Fruit fly (Drosophila melanogaster) whole organism, prepupa: ENCODE results near the gene CG5151.

ENCODE experiments used
- Blimp-1 ChIP-seq: fragments of 200-800 bp; sonication (Bioruptor generic); optimal IDR thresholded peaks from 3 replicates; lab custom pipeline; 2017; ENCODE audit warnings: missing biosample characterization, missing genetic modification characterization, mild to moderate bottlenecking, moderate library complexity, missing genetic modification reagents
- CG10631 ChIP-seq: fragments of 200-800 bp; sonication (Bioruptor generic); optimal IDR thresholded peaks from 2 replicates; lab custom pipeline; 2016; ENCODE audit warnings: missing biosample characterization, missing genetic modification characterization
- CG10669 ChIP-seq: fragments of 200-800 bp; sonication (Bioruptor generic); optimal IDR thresholded peaks from 3 replicates; lab custom pipeline; 2018; ENCODE audit warnings: missing biosample characterization, mild to moderate bottlenecking, missing genetic modification characterization, moderate library complexity
- CG11294 ChIP-seq: fragments of 200-800 bp; sonication (Bioruptor generic); IDR thresholded peaks from 2 replicates; pipeline ENCODE4 v1.3.6; 2022; ENCODE audit warnings: missing biosample characterization, missing genetic modification characterization
- CG11762 ChIP-seq: fragments of 200-800 bp; sonication (Bioruptor generic); optimal IDR thresholded peaks from 3 replicates; lab custom pipeline; 2016; ENCODE audit warnings: missing biosample characterization, missing genetic modification characterization; ENCODE audit not compliant: insufficient read depth
- CG11902 ChIP-seq: fragments of 200-800 bp; sonication (Bioruptor generic); optimal IDR thresholded peaks from 3 replicates; lab custom pipeline; 2016; ENCODE audit warnings: missing biosample characterization, missing genetic modification characterization
- CG15336 ChIP-seq: fragments of 200-800 bp; sonication (Bioruptor generic); IDR thresholded peaks from 2 replicates; pipeline ENCODE4 v1.3.6; 2022; ENCODE audit warnings: missing biosample characterization, missing genetic modification characterization
- CG16779 ChIP-seq: fragments of 200-800 bp; sonication (Bioruptor generic); optimal IDR thresholded peaks from 3 replicates; lab custom pipeline; 2017; ENCODE audit warnings: missing biosample characterization, mild to moderate bottlenecking, missing genetic modification characterization
- CG3032 ChIP-seq: fragments of 200-800 bp; optimal IDR thresholded peaks from 2 replicates; lab custom pipeline; 2019; ENCODE audit warnings: missing biosample characterization, mild to moderate bottlenecking, missing genetic modification characterization, moderate library complexity
- CG32006 ChIP-seq: fragments of 200-800 bp; sonication (Bioruptor generic); optimal IDR thresholded peaks from 3 replicates; lab custom pipeline; 2017; ENCODE audit warnings: missing biosample characterization, mild to moderate bottlenecking, missing genetic modification characterization
- CG34406 ChIP-seq: fragments of 200-800 bp; sonication (Bioruptor generic); optimal IDR thresholded peaks from 3 replicates; lab custom pipeline; 2016; ENCODE audit warnings: missing biosample characterization, missing genetic modification characterization
- CG3919 ChIP-seq: fragments of 200-800 bp; sonication (Bioruptor generic); optimal IDR thresholded peaks from 3 replicates; lab custom pipeline; 2016; ENCODE audit warnings: missing biosample characterization, missing genetic modification characterization
- CG4318 ChIP-seq: fragments of 200-800 bp; sonication (Bioruptor generic); optimal IDR thresholded peaks from 3 replicates; lab custom pipeline; 2017; ENCODE audit warnings: missing biosample characterization, mild to moderate bottlenecking, missing genetic modification characterization
- CG6276 ChIP-seq: fragments of 200-800 bp; sonication (Bioruptor generic); optimal IDR thresholded peaks from 2 replicates; lab custom pipeline; 2017; ENCODE audit warnings: missing biosample characterization, mild to moderate bottlenecking, missing genetic modification characterization
- CG6808 ChIP-seq: fragments of 200-800 bp; sonication (Bioruptor generic); optimal IDR thresholded peaks from 3 replicates; lab custom pipeline; 2017; ENCODE audit warnings: missing biosample characterization, missing genetic modification characterization, mild to moderate bottlenecking, moderate library complexity, missing genetic modification reagents
- CG7368 ChIP-seq: fragments of 200-800 bp; sonication (Bioruptor generic); optimal IDR thresholded peaks from 3 replicates; lab custom pipeline; 2016; ENCODE audit warnings: missing biosample characterization, missing genetic modification characterization
- CG8119 ChIP-seq: fragments of 200-800 bp; sonication (Bioruptor generic); IDR thresholded peaks from 3 replicates; pipeline ENCODE4 v1.3.6; 2022; ENCODE audit warnings: missing biosample characterization, missing genetic modification characterization
- CG8319 ChIP-seq: fragments of 200-800 bp; sonication (Bioruptor generic); optimal IDR thresholded peaks from 3 replicates; lab custom pipeline; 2016; ENCODE audit warnings: missing biosample characterization, missing genetic modification characterization
- CG8632 ChIP-seq: fragments of 200-800 bp; sonication (Bioruptor generic); optimal IDR thresholded peaks from 3 replicates; lab custom pipeline; 2016; ENCODE audit warnings: missing biosample characterization, missing genetic modification characterization
- CG9139 ChIP-seq: fragments of 200-800 bp; sonication (Bioruptor generic); optimal IDR thresholded peaks from 3 replicates; lab custom pipeline; 2017; ENCODE audit warnings: missing biosample characterization, mild to moderate bottlenecking, missing genetic modification characterization
- Eip75B ChIP-seq: fragments of 200-800 bp; sonication (Bioruptor generic); optimal IDR thresholded peaks from 3 replicates; lab custom pipeline; 2016; ENCODE audit warnings: missing biosample characterization, missing genetic modification characterization
- Eip78C ChIP-seq: fragments of 200-800 bp; sonication (Bioruptor generic); peaks from one replicate; lab custom pipeline; 2016; ENCODE audit warnings: missing biosample characterization, missing genetic modification characterization
- Eip93F ChIP-seq: fragments of 200-800 bp; sonication (Bioruptor generic); optimal IDR thresholded peaks from 2 replicates; lab custom pipeline; 2016; ENCODE audit warnings: missing biosample characterization, mild to moderate bottlenecking, missing genetic modification characterization
- Ets21C ChIP-seq: fragments of 200-800 bp; sonication (Bioruptor generic); optimal IDR thresholded peaks from 3 replicates; lab custom pipeline; 2016; ENCODE audit warnings: missing biosample characterization, missing genetic modification characterization
- Ets96B ChIP-seq: fragments of 200-800 bp; optimal IDR thresholded peaks from 2 replicates; lab custom pipeline; 2019; ENCODE audit warnings: missing biosample characterization, mild to moderate bottlenecking, missing genetic modification characterization, moderate library complexity
- Gug ChIP-seq: fragments of 200-800 bp; sonication (Bioruptor generic); IDR thresholded peaks from 2 replicates; pipeline ENCODE4 v1.3.6; 2022; ENCODE audit warnings: missing biosample characterization, missing genetic modification characterization
- Hr38 ChIP-seq: sonication (Bioruptor generic); optimal IDR thresholded peaks from 2 replicates; lab custom pipeline; 2016; ENCODE audit warnings: missing biosample characterization, missing genetic modification characterization
- Hr4 ChIP-seq: fragments of 200-800 bp; sonication (Bioruptor generic); optimal IDR thresholded peaks from 3 replicates; lab custom pipeline; 2016; ENCODE audit warnings: missing biosample characterization, missing genetic modification characterization
- Lpt ChIP-seq: fragments of 200-800 bp; sonication (Bioruptor generic); optimal IDR thresholded peaks from 3 replicates; lab custom pipeline; 2016; ENCODE audit warnings: missing biosample characterization, missing genetic modification characterization
- Met ChIP-seq: fragments of 200-800 bp; sonication (Bioruptor generic); optimal IDR thresholded peaks from 3 replicates; lab custom pipeline; 2016; ENCODE audit warnings: missing biosample characterization, missing genetic modification characterization
- Smox ChIP-seq: fragments of 200-800 bp; sonication (Bioruptor generic); optimal IDR thresholded peaks from 3 replicates; lab custom pipeline; 2016; ENCODE audit warnings: missing biosample characterization, missing genetic modification characterization
- Sox14 ChIP-seq: fragments of 200-800 bp; sonication (Bioruptor generic); optimal IDR thresholded peaks from 3 replicates; lab custom pipeline; 2016; ENCODE audit warnings: missing biosample characterization, missing genetic modification characterization
- Sox15 ChIP-seq: fragments of 200-800 bp; sonication (Bioruptor generic); optimal IDR thresholded peaks from 3 replicates; lab custom pipeline; 2016; ENCODE audit warnings: missing biosample characterization, missing genetic modification characterization
- acj6 ChIP-seq: fragments of 200-800 bp; sonication (Bioruptor generic); optimal IDR thresholded peaks from 3 replicates; lab custom pipeline; 2016; ENCODE audit warnings: missing biosample characterization, missing genetic modification characterization
- dac ChIP-seq: fragments of 200-800 bp; sonication (Bioruptor generic); optimal IDR thresholded peaks from 2 replicates; lab custom pipeline; 2017; ENCODE audit warnings: missing biosample characterization, mild to moderate bottlenecking, missing genetic modification characterization
- dsx ChIP-seq: fragments of 200-800 bp; optimal IDR thresholded peaks from 3 replicates; lab custom pipeline; 2019; ENCODE audit warnings: missing biosample characterization, mild to moderate bottlenecking, missing genetic modification characterization, moderate library complexity; ENCODE audit not compliant: poor library complexity, severe bottlenecking
- eg ChIP-seq: fragments of 200-800 bp; sonication (Bioruptor generic); IDR thresholded peaks from 3 replicates; pipeline ENCODE4 v1.3.6; 2022; ENCODE audit warnings: missing biosample characterization, missing genetic modification characterization
- esn ChIP-seq: fragments of 200-800 bp; sonication (Bioruptor generic); optimal IDR thresholded peaks from 2 replicates; lab custom pipeline; 2016; ENCODE audit warnings: missing biosample characterization, mild to moderate bottlenecking, missing genetic modification characterization, moderate library complexity
- fd59A ChIP-seq: fragments of 200-800 bp; sonication (Bioruptor generic); optimal IDR thresholded peaks from 2 replicates; lab custom pipeline; 2017; ENCODE audit warnings: missing biosample characterization, mild to moderate bottlenecking, missing genetic modification characterization, missing genetic modification reagents
- fkh ChIP-seq: fragments of 200-800 bp; sonication (Bioruptor generic); optimal IDR thresholded peaks from 3 replicates; lab custom pipeline; 2017; ENCODE audit warnings: missing biosample characterization, mild to moderate bottlenecking, missing genetic modification characterization, moderate library complexity
- lz ChIP-seq: fragments of 200-800 bp; sonication (Bioruptor generic); optimal IDR thresholded peaks from 3 replicates; lab custom pipeline; 2016; ENCODE audit warnings: missing biosample characterization, missing genetic modification characterization
- net ChIP-seq: fragments of 200-800 bp; sonication (Bioruptor generic); optimal IDR thresholded peaks from 3 replicates; lab custom pipeline; 2016; ENCODE audit warnings: missing biosample characterization, missing genetic modification characterization
- pdm3 ChIP-seq: fragments of 200-800 bp; sonication (Bioruptor generic); optimal IDR thresholded peaks from 3 replicates; lab custom pipeline; 2016; ENCODE audit warnings: missing biosample characterization, missing genetic modification characterization
- spab ChIP-seq: fragments of 200-800 bp; sonication (Bioruptor generic); optimal IDR thresholded peaks from 2 replicates; lab custom pipeline; 2017; ENCODE audit warnings: missing biosample characterization, mild to moderate bottlenecking, missing genetic modification characterization, missing genetic modification reagents
- ss ChIP-seq, 2 experiments: fragments of 200-800 bp; sonication (Bioruptor generic); optimal IDR thresholded peaks; 2 replicates in 1 of 2; 3 replicates in 1 of 2; lab custom pipeline; 2017 to 2018; ENCODE audit warnings: mild to moderate bottlenecking in 2 of 2, missing biosample characterization in 2 of 2, missing genetic modification characterization in 2 of 2, moderate library complexity in 1 of 2
- svp ChIP-seq: fragments of 200-800 bp; sonication (Bioruptor generic); peaks from one replicate; lab custom pipeline; 2016; ENCODE audit warnings: missing biosample characterization, missing genetic modification characterization
- topi ChIP-seq: fragments of 200-800 bp; sonication (Bioruptor generic); optimal IDR thresholded peaks from 3 replicates; lab custom pipeline; 2016; ENCODE audit warnings: missing biosample characterization, missing genetic modification characterization
- vri ChIP-seq: fragments of 200-800 bp; sonication (Bioruptor generic); optimal IDR thresholded peaks from 3 replicates; lab custom pipeline; 2016; ENCODE audit warnings: missing biosample characterization, mild to moderate bottlenecking, missing genetic modification characterization

Gene CG5151

dm6 chr3L:16204128-16204527 is 39.6 kb upstream of the CG5151 start (continued):
- TF ChIP-seq Smox (GFP tag; lab: Kevin White, UChicago) (peak; percentile 64), CG4318 (GFP tag; lab: Kevin White, UChicago) (no peak), Blimp-1 (GFP tag; lab: Kevin White, UChicago) (peak; percentile 34), net (GFP tag; lab: Kevin White, UChicago) (peak; percentile 58), Ets21C (GFP tag; lab: Kevin White, UChicago) (no peak), svp (peak; percentile 90), CG15336 (GFP tag; lab: Robert Waterston, UW) (peak; percentile 50; the same call in 1 of the 2 replicates), CG9139 (GFP tag; lab: Kevin White, UChicago) (peak; percentile 15)
- TF ChIP-seq, all 60 proteins: peak for 51

dm6 chr3L:16203236-16203635 is 38.7 kb upstream of the CG5151 start:
- TF ChIP-seq CG3919 (GFP tag; lab: Kevin White, UChicago) = peak; percentile 77
- peak; percentile 85 for TF ChIP-seq esn (GFP tag; lab: Kevin White, UChicago)
- TF ChIP-seq ss (GFP tag; optimal IDR thresholded peaks at IDR 0.05; lab: Kevin White, UChicago) = peak in 1 of 2 experiments; percentile 10
- peak; percentile 83 for TF ChIP-seq topi
- no peak for TF ChIP-seq CG16779 (tag; lab: Kevin White, UChicago)
- TF ChIP-seq CG10631 (GFP tag; lab: Kevin White, UChicago) = peak; percentile 70
- peak; percentile 74 for TF ChIP-seq CG11902 (GFP tag; lab: Kevin White, UChicago)
- peak; percentile 10 for TF ChIP-seq CG6276
- peak; percentile 58 for TF ChIP-seq CG7368
- peak; percentile 54 for TF ChIP-seq Hr4 (GFP tag; lab: Kevin White, UChicago)
- peak; percentile 88 for TF ChIP-seq svp
- TF ChIP-seq Ets21C (GFP tag; lab: Kevin White, UChicago) = peak; percentile 81
- TF ChIP-seq acj6 = peak; percentile 77
- peak; percentile 70 for TF ChIP-seq CG8632 (GFP tag; lab: Kevin White, UChicago)
- TF ChIP-seq spab (GFP tag; lab: Kevin White, UChicago) = peak; percentile 60
- TF ChIP-seq Met (GFP tag; lab: Kevin White, UChicago) = peak; percentile 83
- TF ChIP-seq Blimp-1 (GFP tag; lab: Kevin White, UChicago) = peak; percentile 61
- TF ChIP-seq eg (GFP tag; lab: Robert Waterston, UW) = peak; percentile 69
- peak; percentile 64 for TF ChIP-seq CG6808 (GFP tag; lab: Kevin White, UChicago)
- peak; percentile 63 for TF ChIP-seq Sox15 (GFP tag; lab: Kevin White, UChicago)
- no peak for TF ChIP-seq CG9139 (GFP tag; lab: Kevin White, UChicago)
- TF ChIP-seq Eip78C (GFP tag; lab: Kevin White, UChicago) = peak; percentile 93
- TF ChIP-seq CG32006 (GFP tag; lab: Kevin White, UChicago) = peak; percentile 62
- peak; percentile 47 for TF ChIP-seq Lpt (GFP tag; lab: Kevin White, UChicago)
- TF ChIP-seq Smox (GFP tag; lab: Kevin White, UChicago) = peak; percentile 75
- peak; percentile 50 for TF ChIP-seq dsx
- TF ChIP-seq net (GFP tag; lab: Kevin White, UChicago) = peak; percentile 64
- peak; percentile 66; the same call in 2 of the 3 replicates for TF ChIP-seq CG8119 (GFP tag; lab: Robert Waterston, UW)
- TF ChIP-seq CG10669 (GFP tag; lab: Kevin White, UChicago) = peak; percentile 76
- TF ChIP-seq Gug = peak; percentile 54
- peak; percentile 72 for TF ChIP-seq Ets96B (tag; lab: Kevin White, UChicago)
- no peak for TF ChIP-seq Hr38 (GFP tag; lab: Kevin White, UChicago)
- peak; percentile 85 for TF ChIP-seq vri
- TF ChIP-seq CG11762 (GFP tag; lab: Kevin White, UChicago) = peak; percentile 38
- TF ChIP-seq CG3032 (tag; lab: Kevin White, UChicago) = peak; percentile 62
- TF ChIP-seq CG11294 = peak; percentile 70; the same call in 1 of the 2 replicates
- peak; percentile 58 for TF ChIP-seq CG8319 (GFP tag; lab: Kevin White, UChicago)
- peak; percentile 74 for TF ChIP-seq fd59A (GFP tag; lab: Kevin White, UChicago)
- TF ChIP-seq fkh (GFP tag; lab: Kevin White, UChicago) = peak; percentile 9
- TF ChIP-seq pdm3 (GFP tag; lab: Kevin White, UChicago) = peak; percentile 78
- peak; percentile 75 for TF ChIP-seq lz (GFP tag; lab: Kevin White, UChicago)
- peak; percentile 52 for TF ChIP-seq Eip75B
- peak; percentile 82 for TF ChIP-seq Sox14
- TF ChIP-seq CG34406 (GFP tag; lab: Kevin White, UChicago) = peak; percentile 45
- peak; percentile 64 for TF ChIP-seq Eip93F
- TF ChIP-seq dac (GFP tag; lab: Kevin White, UChicago) = no peak
